Fruit fly (Drosophila melanogaster): Measurements from ENCODE around the gene CG5149.

DNA sequence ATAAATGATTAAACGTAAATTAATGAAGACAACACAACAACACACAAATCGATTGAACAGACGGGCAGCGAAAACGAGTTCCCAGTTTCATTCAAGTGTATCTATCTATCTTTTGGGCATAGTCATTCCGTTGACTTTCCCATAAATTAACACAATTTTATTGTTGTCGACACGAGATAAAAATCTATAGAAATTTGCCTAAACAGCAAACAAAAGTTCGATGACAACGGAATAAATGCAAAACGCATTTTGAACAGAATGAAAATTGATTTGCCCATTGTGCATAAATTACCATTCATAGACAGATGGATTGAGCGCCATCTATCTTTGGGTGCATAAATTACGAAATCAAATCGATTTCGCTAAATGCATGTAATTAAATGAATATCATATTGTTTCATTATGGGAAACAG lies 35.3 kb downstream of the CG5149 start:
- TF ChIP-seq psq (optimal IDR thresholded peaks at IDR 0.05) (no peak), usp (GFP tag; optimal IDR thresholded peaks at IDR 0.05) (no peak), EcR (GFP tag; optimal IDR thresholded peaks at IDR 0.05) (no peak)

All from whole organism.